Worm (Caenorhabditis elegans) whole organism, late embryonic: ENCODE data around the gene cchl-1.

Experiments
- C08G9.2 ChIP-seq: sonication (generic microtip); optimal IDR thresholded peaks from 2 replicates; lab custom pipeline; 2016; ENCODE audit warnings: mild to moderate bottlenecking, missing genetic modification characterization, moderate library complexity, missing compliant biosample characterization
- C38D4.7 ChIP-seq: fragments of 200-800 bp; sonication (Bioruptor generic); optimal IDR thresholded peaks from 2 replicates; lab custom pipeline; 2018; ENCODE audit warnings: mild to moderate bottlenecking, missing genetic modification characterization, moderate library complexity, missing compliant biosample characterization
- K02D7.2 ChIP-seq: sonication (generic microtip); optimal IDR thresholded peaks from 2 replicates; lab custom pipeline; 2017; ENCODE audit warnings: mild to moderate bottlenecking, missing genetic modification characterization, missing compliant biosample characterization
- T23F11.4 ChIP-seq: fragments of 200-800 bp; sonication (Bioruptor generic); optimal IDR thresholded peaks from 2 replicates; lab custom pipeline; 2018; ENCODE audit warnings: mild to moderate bottlenecking, missing genetic modification characterization, missing compliant biosample characterization
- Y22D7AL.16 ChIP-seq: sonication (generic microtip); optimal IDR thresholded peaks from 2 replicates; lab custom pipeline; 2016; ENCODE audit warnings: missing genetic modification characterization, missing compliant biosample characterization
- ahr-1 ChIP-seq: sonication (generic microtip); optimal IDR thresholded peaks from 2 replicates; lab custom pipeline; 2016; ENCODE audit warnings: missing genetic modification characterization, missing compliant biosample characterization
- ceh-14 ChIP-seq: sonication (generic microtip); optimal IDR thresholded peaks from 2 replicates; lab custom pipeline; 2016; ENCODE audit warnings: missing genotype, missing genetic modification characterization, missing compliant biosample characterization
- ceh-19 ChIP-seq: fragments of 200-800 bp; sonication (Bioruptor generic); optimal IDR thresholded peaks from 2 replicates; lab custom pipeline; 2018; ENCODE audit warnings: mild to moderate bottlenecking, missing genetic modification characterization, missing compliant biosample characterization
- ceh-22 ChIP-seq: sonication (generic microtip); optimal IDR thresholded peaks from 2 replicates; lab custom pipeline; 2017; ENCODE audit warnings: missing biosample characterization, missing genetic modification characterization
- ceh-24 ChIP-seq: sonication (generic microtip); optimal IDR thresholded peaks from 2 replicates; lab custom pipeline; 2016; ENCODE audit warnings: mild to moderate bottlenecking, missing genetic modification characterization, missing compliant biosample characterization
- ceh-30 ChIP-seq: fragments of 150-350 bp; optimal IDR thresholded peaks from 2 replicates; lab custom pipeline; 2014; ENCODE audit warnings: missing biosample characterization, missing genetic modification characterization
- ceh-34 ChIP-seq: sonication (generic microtip); optimal IDR thresholded peaks from 2 replicates; lab custom pipeline; 2016; ENCODE audit warnings: mild to moderate bottlenecking, missing genetic modification characterization, missing compliant biosample characterization
- ceh-45 ChIP-seq: fragments of 200-800 bp; sonication (Bioruptor generic); IDR thresholded peaks from 2 replicates; pipeline ENCODE4 v1.3.6; 2022; ENCODE audit warnings: missing genetic modification reagents, missing genetic modification characterization, missing compliant biosample characterization
- ceh-48 ChIP-seq: sonication (generic microtip); optimal IDR thresholded peaks from 2 replicates; lab custom pipeline; 2016; ENCODE audit warnings: missing genetic modification characterization, inconsistent platforms, missing compliant biosample characterization
- ceh-6 ChIP-seq: fragments of 200-800 bp; sonication (Bioruptor generic); optimal IDR thresholded peaks from 2 replicates; lab custom pipeline; 2018; ENCODE audit warnings: mild to moderate bottlenecking, missing genetic modification characterization, missing compliant biosample characterization
- ceh-9 ChIP-seq: sonication (generic microtip); optimal IDR thresholded peaks from 2 replicates; lab custom pipeline; 2016; ENCODE audit warnings: mild to moderate bottlenecking, missing genetic modification characterization, inconsistent platforms, missing compliant biosample characterization
- che-1 ChIP-seq: sonication (generic microtip); optimal IDR thresholded peaks from 2 replicates; lab custom pipeline; 2016; ENCODE audit warnings: mild to moderate bottlenecking, missing genetic modification characterization, missing compliant biosample characterization
- dmd-4 ChIP-seq: sonication (generic microtip); optimal IDR thresholded peaks from 2 replicates; lab custom pipeline; 2016; ENCODE audit warnings: borderline replicate concordance, missing genetic modification characterization, missing compliant biosample characterization
- elt-4 ChIP-seq: sonication (generic microtip); optimal IDR thresholded peaks from 2 replicates; lab custom pipeline; 2016; ENCODE audit warnings: missing genetic modification characterization, missing compliant biosample characterization
- eyg-1 ChIP-seq: sonication (generic microtip); optimal IDR thresholded peaks from 2 replicates; lab custom pipeline; 2016; ENCODE audit warnings: missing genotype, missing genetic modification characterization, missing compliant biosample characterization
- fax-1 ChIP-seq: sonication (generic microtip); optimal IDR thresholded peaks from 2 replicates; lab custom pipeline; 2016; ENCODE audit warnings: missing genotype, missing genetic modification characterization, missing compliant biosample characterization
- fkh-10 ChIP-seq: fragments of 150-350 bp; optimal IDR thresholded peaks from 2 replicates; lab custom pipeline; 2014; ENCODE audit warnings: missing biosample characterization, missing genetic modification reagents, missing genetic modification characterization
- fkh-6 ChIP-seq: sonication (generic microtip); optimal IDR thresholded peaks from 2 replicates; lab custom pipeline; 2016; ENCODE audit warnings: missing genetic modification characterization, missing compliant biosample characterization
- gmeb-2 ChIP-seq: sonication (generic microtip); optimal IDR thresholded peaks from 2 replicates; lab custom pipeline; 2016; ENCODE audit warnings: missing genetic modification characterization, inconsistent platforms, missing compliant biosample characterization
- hlh-30 ChIP-seq: sonication (generic microtip); optimal IDR thresholded peaks from 2 replicates; lab custom pipeline; 2017; ENCODE audit warnings: antibody characterized with exemption, missing genetic modification characterization, missing compliant biosample characterization; ENCODE audit not compliant: insufficient read depth
- hlh-8 ChIP-seq: sonication (generic microtip); optimal IDR thresholded peaks from 2 replicates; lab custom pipeline; 2016; ENCODE audit warnings: missing genotype, missing genetic modification characterization, missing compliant biosample characterization
- lim-6 ChIP-seq: sonication (generic microtip); optimal IDR thresholded peaks from 2 replicates; lab custom pipeline; 2016; ENCODE audit warnings: missing genetic modification characterization, missing compliant biosample characterization
- madf-2 ChIP-seq: sonication (generic microtip); optimal IDR thresholded peaks from 2 replicates; lab custom pipeline; 2017; ENCODE audit warnings: missing genetic modification characterization, missing compliant biosample characterization
- mec-3 ChIP-seq: sonication (generic microtip); optimal IDR thresholded peaks from 2 replicates; lab custom pipeline; 2016; ENCODE audit warnings: borderline replicate concordance, missing genetic modification characterization, missing compliant biosample characterization
- nhr-232 ChIP-seq: sonication (generic microtip); optimal IDR thresholded peaks from 2 replicates; lab custom pipeline; 2016; ENCODE audit warnings: missing genetic modification characterization, missing compliant biosample characterization
- npax-4 ChIP-seq: sonication (generic microtip); optimal IDR thresholded peaks from 2 replicates; lab custom pipeline; 2016; ENCODE audit warnings: missing genetic modification characterization, missing compliant biosample characterization
- pag-3 ChIP-seq: sonication (generic microtip); optimal IDR thresholded peaks from 2 replicates; lab custom pipeline; 2016; ENCODE audit warnings: missing compliant biosample characterization, missing genetic modification characterization, borderline replicate concordance
- pat-9 ChIP-seq: fragments of 200-800 bp; sonication (Bioruptor generic); optimal IDR thresholded peaks from 2 replicates; lab custom pipeline; 2018; ENCODE audit warnings: mild to moderate bottlenecking, missing genetic modification characterization, moderate library complexity, missing compliant biosample characterization
- pax-1 ChIP-seq: fragments of 150-350 bp; optimal IDR thresholded peaks from 2 replicates; lab custom pipeline; 2014; ENCODE audit warnings: missing biosample characterization, missing genetic modification characterization
- pqm-1 ChIP-seq: sonication (generic microtip); optimal IDR thresholded peaks from 2 replicates; lab custom pipeline; 2016; ENCODE audit warnings: missing genetic modification characterization, missing compliant biosample characterization
- pros-1 ChIP-seq: fragments of 150-350 bp; optimal IDR thresholded peaks from 2 replicates; lab custom pipeline; 2014; ENCODE audit warnings: missing biosample characterization, missing genetic modification reagents, missing genetic modification characterization
- ref-2 ChIP-seq: sonication (generic microtip); optimal IDR thresholded peaks from 2 replicates; lab custom pipeline; 2016; ENCODE audit warnings: missing genetic modification characterization, missing compliant biosample characterization
- rnt-1 ChIP-seq: sonication (generic microtip); optimal IDR thresholded peaks from 2 replicates; lab custom pipeline; 2016; ENCODE audit warnings: missing genetic modification characterization, missing compliant biosample characterization
- sox-2 ChIP-seq: fragments of 200-800 bp; sonication (Bioruptor generic); IDR thresholded peaks from 2 replicates; pipeline ENCODE4 v1.3.6; 2022; ENCODE audit warnings: missing genetic modification reagents, missing genetic modification characterization, missing compliant biosample characterization
- sox-4 ChIP-seq: sonication (generic microtip); optimal IDR thresholded peaks from 2 replicates; lab custom pipeline; 2017; ENCODE audit warnings: mild to moderate bottlenecking, missing genetic modification characterization, inconsistent platforms, missing compliant biosample characterization
- syd-9 ChIP-seq: sonication (generic microtip); optimal IDR thresholded peaks from 2 replicates; lab custom pipeline; 2016; ENCODE audit warnings: mild to moderate bottlenecking, missing genetic modification characterization, moderate library complexity, missing compliant biosample characterization
- ttx-3 ChIP-seq: sonication (generic microtip); optimal IDR thresholded peaks from 2 replicates; lab custom pipeline; 2016; ENCODE audit warnings: missing genetic modification reagents, missing genetic modification characterization, missing compliant biosample characterization
- unc-3 ChIP-seq, 2 experiments: fragments of 200-800 bp in 1 of 2; sonication (Bioruptor generic) in 1 of 2; sonication (generic microtip) in 1 of 2; conservative IDR thresholded peaks in 1 of 2; optimal IDR thresholded peaks in 1 of 2; 2 replicates each; pipeline versions ENCODE4 v1.3.6 to Lab custom; 2016 to 2022; ENCODE audit warnings: missing compliant biosample characterization in 2 of 2, missing genetic modification characterization in 2 of 2, missing genetic modification reagents in 1 of 2
- unc-42 ChIP-seq: sonication (generic microtip); optimal IDR thresholded peaks from 2 replicates; lab custom pipeline; 2016; ENCODE audit warnings: missing genotype, missing genetic modification characterization, missing compliant biosample characterization
- unc-86 ChIP-seq: sonication (generic microtip); optimal IDR thresholded peaks from 2 replicates; lab custom pipeline; 2016; ENCODE audit warnings: missing genetic modification characterization, missing compliant biosample characterization
- ztf-16 ChIP-seq: sonication (generic microtip); optimal IDR thresholded peaks from 2 replicates; lab custom pipeline; 2017; ENCODE audit warnings: missing genetic modification characterization, missing compliant biosample characterization

cchl-1 gene

ce11 chrII:11238869-11239647 is 2.9 kb upstream of the cchl-1 start, which contains the start of the genes rpn-9 and T06D8.9 (continued):
- TF ChIP-seq T23F11.4 (GFP tag; lab: Kevin White, UChicago) (no peak), npax-4 (no peak), unc-3 (GFP tag; conservative IDR thresholded peaks at IDR 0.05; lab: Robert Waterston, UW) (no peak), unc-3 (tag; optimal IDR thresholded peaks at IDR 0.05; lab: Kevin White, UChicago) (no peak), pax-1 (tag; lab: Kevin White, UChicago) (no peak), ceh-19 (GFP tag; lab: Kevin White, UChicago) (peak; percentile 26), ceh-48 (tag; lab: Kevin White, UChicago) (no peak), pat-9 (tag; lab: Kevin White, UChicago) (no peak), sox-4 (tag; lab: Kevin White, UChicago) (no peak), ceh-9 (tag; lab: Kevin White, UChicago) (no peak), ztf-16 (no peak), pag-3 (tag; lab: Kevin White, UChicago) (no peak), C08G9.2 (tag; lab: Kevin White, UChicago) (no peak), hlh-30 (tag; lab: Kevin White, UChicago) (peak; percentile 59), ceh-6 (GFP tag; lab: Kevin White, UChicago) (no peak), pqm-1 (tag; lab: Kevin White, UChicago) (no peak), fkh-6 (tag; lab: Kevin White, UChicago) (no peak), fkh-10 (GFP tag; lab: Kevin White, UChicago) (no peak), syd-9 (tag; lab: Kevin White, UChicago) (no peak), mec-3 (no peak), Y22D7AL.16 (no peak), che-1 (tag; lab: Kevin White, UChicago) (no peak), madf-2 (no peak), ceh-45 (no peak), nhr-232 (no peak), C38D4.7 (GFP tag; lab: Kevin White, UChicago) (no peak), ttx-3 (no peak), ceh-30 (no peak), hlh-8 (tag; lab: Kevin White, UChicago) (peak; percentile 23), elt-4 (tag; lab: Kevin White, UChicago) (no peak), ceh-22 (no peak), K02D7.2 (tag; lab: Kevin White, UChicago) (no peak), ref-2 (tag; lab: Kevin White, UChicago) (no peak)

ce11 chrII:11237099-11237498 is 912 bp upstream of the cchl-1 start, which contains the start of gene fndc-1:
TSS of gene fndc-1 (minus strand) at chrII:11237325.
- no peak for TF ChIP-seq unc-3 (GFP tag; conservative IDR thresholded peaks at IDR 0.05; lab: Robert Waterston, UW)
- TF ChIP-seq unc-3 (tag; optimal IDR thresholded peaks at IDR 0.05; lab: Kevin White, UChicago), result no peak
- TF ChIP-seq unc-42, result no peak
- TF ChIP-seq fax-1 (tag; lab: Kevin White, UChicago), result no peak
- TF ChIP-seq ceh-34 (tag; lab: Kevin White, UChicago), result no peak
- TF ChIP-seq rnt-1, result no peak
- TF ChIP-seq pros-1 (tag; lab: Kevin White, UChicago), result no peak
- no peak for TF ChIP-seq sox-2 (GFP tag; lab: Robert Waterston, UW)
- TF ChIP-seq eyg-1, result no peak
- TF ChIP-seq gmeb-2 (tag; lab: Kevin White, UChicago), result no peak
- TF ChIP-seq unc-86 (tag; lab: Kevin White, UChicago), result no peak
- TF ChIP-seq ceh-24 (tag; lab: Kevin White, UChicago), result no peak
- no peak for TF ChIP-seq ahr-1 (tag; lab: Kevin White, UChicago)
- no peak for TF ChIP-seq C08G9.2 (tag; lab: Kevin White, UChicago)
- TF ChIP-seq ceh-14 (tag; lab: Kevin White, UChicago), result no peak
- no peak for TF ChIP-seq dmd-4 (tag; lab: Kevin White, UChicago)
- TF ChIP-seq lim-6 (tag; lab: Kevin White, UChicago), result no peak
- TF ChIP-seq, all 69 proteins: peak for 0
